Worm (Caenorhabditis elegans) whole organism, L1 larva: ENCODE data around the gene glb-1.

Experiments
- ceh-82 ChIP-seq, 3 experiments: fragments of 150-350 bp in 1 of 3; sonication (generic microtip) in 2 of 3; optimal IDR thresholded peaks; 2 replicates each; lab custom pipeline; 2014 to 2017; ENCODE audit warnings: missing biosample characterization in 3 of 3, missing genetic modification characterization in 3 of 3
- ceh-88 ChIP-seq: fragments of 200-800 bp; sonication (Bioruptor generic); IDR thresholded peaks from 2 replicates; pipeline ENCODE4 v1.3.6; 2022; ENCODE audit warnings: missing genetic modification characterization, missing compliant biosample characterization
- fkh-10 ChIP-seq: sonication (generic microtip); optimal IDR thresholded peaks from 2 replicates; lab custom pipeline; 2017; ENCODE audit warnings: missing biosample characterization, missing genetic modification reagents, missing genetic modification characterization
- fkh-4 ChIP-seq: sonication (generic microtip); optimal IDR thresholded peaks from 2 replicates; lab custom pipeline; 2016; ENCODE audit warnings: missing compliant biosample characterization, missing genetic modification characterization, borderline replicate concordance
- lin-39 ChIP-seq: fragments of 150-350 bp; optimal IDR thresholded peaks from 2 replicates; lab custom pipeline; 2014; ENCODE audit warnings: missing biosample characterization, missing genetic modification reagents, missing genetic modification characterization
- nhr-77 ChIP-seq: fragments of 150-350 bp; optimal IDR thresholded peaks from 2 replicates; lab custom pipeline; 2014; ENCODE audit warnings: missing biosample characterization, missing genetic modification characterization
- pqm-1 ChIP-seq: sonication (generic microtip); optimal IDR thresholded peaks from 3 replicates; lab custom pipeline; 2017; ENCODE audit warnings: missing biosample characterization, missing genetic modification characterization
- rnt-1 ChIP-seq: sonication (generic microtip); optimal IDR thresholded peaks from 2 replicates; lab custom pipeline; 2016; ENCODE audit warnings: mild to moderate bottlenecking, missing genetic modification characterization, moderate library complexity, missing compliant biosample characterization
- sox-4 ChIP-seq: sonication (generic microtip); optimal IDR thresholded peaks from 2 replicates; lab custom pipeline; 2016; ENCODE audit warnings: missing genetic modification characterization, missing compliant biosample characterization
- unc-130 ChIP-seq: fragments of 150-350 bp; optimal IDR thresholded peaks from 2 replicates; lab custom pipeline; 2017; ENCODE audit warnings: missing biosample characterization, missing genetic modification characterization, inconsistent platforms
- unc-62 ChIP-seq: fragments of 150-350 bp; optimal IDR thresholded peaks from 2 replicates; lab custom pipeline; 2014; ENCODE audit warnings: missing biosample characterization, missing genetic modification reagents, missing genetic modification characterization

- TF ChIP-seq ceh-82 (tag; optimal IDR thresholded peaks at IDR 0.05; lab: Kevin White, UChicago) (no peak), fkh-4 (tag; lab: Kevin White, UChicago) (no peak), rnt-1 (tag; lab: Kevin White, UChicago) (no peak), sox-4 (tag; lab: Kevin White, UChicago) (no peak), unc-130 (tag; lab: Kevin White, UChicago) (no peak), lin-39 (tag; lab: Kevin White, UChicago) (no peak), pqm-1 (tag; lab: Kevin White, UChicago) (no peak), fkh-10 (GFP tag; lab: Kevin White, UChicago) (no peak), ceh-88 (GFP tag; lab: Robert Waterston, UW) (no peak), unc-62 (GFP tag; lab: Kevin White, UChicago) (no peak), nhr-77 (tag; lab: Kevin White, UChicago) (no peak)
Observed at ce11 chrIII:8894782-8895181, 28.3 kb downstream of the glb-1 start, which contains the start of gene asna-1.
